Worm (Caenorhabditis elegans): ENCODE data around the gene glb-34.

- TF ChIP-seq pqm-1 (tag; optimal IDR thresholded peaks at IDR 0.05): no peak
- no peak for TF ChIP-seq lin-13 (GFP tag; optimal IDR thresholded peaks at IDR 0.05)
- no peak for TF ChIP-seq mep-1 (tag; optimal IDR thresholded peaks at IDR 0.05)
Measured at ce11 chrIV:14617985-14618384, 45.5 kb upstream of the glb-34 start.

Data from whole organism, L1 larva.